Worm (Caenorhabditis elegans) whole organism, young adult: Measurements from ENCODE around the gene F18E2.15.

Experiments used
- Y67H2A.10 ChIP-seq: fragments of 200-800 bp; sonication (Bioruptor generic); conservative IDR thresholded peaks from 2 replicates; pipeline ENCODE4 v1.3.6; 2022; ENCODE audit warnings: missing genetic modification reagents, missing genetic modification characterization, missing compliant biosample characterization
- bed-1 ChIP-seq: fragments of 200-800 bp; sonication (Bioruptor generic); IDR thresholded peaks from 2 replicates; pipeline ENCODE4 v1.3.6; 2022; ENCODE audit warnings: missing genetic modification reagents, missing genetic modification characterization, missing compliant biosample characterization
- mxl-1 ChIP-seq: sonication (generic microtip); optimal IDR thresholded peaks from 2 replicates; lab custom pipeline; 2016; ENCODE audit warnings: missing genetic modification characterization, missing compliant biosample characterization

DNA sequence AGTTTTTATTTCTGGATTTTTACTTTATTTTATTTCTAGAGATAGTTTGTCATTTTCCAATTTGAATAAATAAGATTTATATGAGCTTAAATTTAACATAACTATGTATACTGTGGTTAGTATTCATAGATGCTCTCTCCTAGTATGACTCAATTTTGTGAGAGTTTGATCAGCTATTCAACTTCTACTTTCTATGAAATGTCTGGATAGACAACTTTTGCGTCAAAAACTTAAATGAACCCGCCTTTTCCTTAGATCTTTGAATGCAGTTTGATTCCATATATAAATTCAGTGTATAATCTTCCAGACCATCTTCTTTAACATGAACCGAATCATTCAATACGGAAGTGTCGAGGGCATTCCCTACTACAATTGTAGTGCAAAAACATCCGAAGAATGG, 8.1 kb upstream of the F18E2.15 start, which contains the start of gene srt-43:
- no peak for TF ChIP-seq bed-1 (GFP tag; lab: Robert Waterston, UW)
- TF ChIP-seq Y67H2A.10 (GFP tag; lab: Robert Waterston, UW): no peak
- TF ChIP-seq mxl-1 (tag; lab: Kevin White, UChicago): no peak
